Worm (Caenorhabditis elegans): ENCODE results near the gene ptp-5.1.

DNA sequence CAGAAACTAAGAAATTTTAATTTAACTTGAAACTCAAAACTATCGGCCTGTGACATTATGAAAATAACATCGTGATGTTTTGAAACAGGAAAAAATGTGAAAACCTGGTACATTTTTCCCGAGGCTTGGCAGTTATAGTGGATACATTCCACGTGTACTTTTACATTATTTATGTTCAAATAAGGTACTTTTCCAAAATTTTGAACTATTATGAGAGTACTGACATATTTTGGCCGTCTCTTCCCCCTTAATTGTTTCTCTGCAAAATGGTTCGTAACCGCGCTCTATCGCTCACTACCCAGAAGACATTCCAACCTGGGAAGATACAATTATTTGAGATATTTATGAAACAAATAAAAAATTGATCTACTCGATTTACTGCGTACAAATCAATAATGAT is 16.3 kb upstream of the ptp-5.1 start, which contains the start of gene C24D10.5:
- TF ChIP-seq lin-11 (tag; optimal IDR thresholded peaks at IDR 0.05) (no peak), K09A11.1 (tag; optimal IDR thresholded peaks at IDR 0.05; ENCODE audit: insufficient read depth) (no peak), odd-2 (tag; optimal IDR thresholded peaks at IDR 0.05) (no peak), ceh-30 (tag; optimal IDR thresholded peaks at IDR 0.05) (no peak), C38D4.7 (GFP tag; optimal IDR thresholded peaks at IDR 0.05) (no peak), dmd-4 (tag; optimal IDR thresholded peaks at IDR 0.05; ENCODE audit: borderline replicate concordance) (no peak), zip-5 (tag; optimal IDR thresholded peaks at IDR 0.05) (no peak), ahr-1 (tag; optimal IDR thresholded peaks at IDR 0.05) (no peak), pha-4 (tag; optimal IDR thresholded peaks at IDR 0.05) (no peak), pqm-1 (tag; optimal IDR thresholded peaks at IDR 0.05) (no peak), F13H6.1 (tag; optimal IDR thresholded peaks at IDR 0.05) (no peak)

All from whole organism, late embryonic.